Worm (Caenorhabditis elegans) whole organism, L2 larva: Measurements from ENCODE around the gene C09G9.3.

Experiments
- blmp-1 ChIP-seq: sonication (generic microtip); optimal IDR thresholded peaks from 2 replicates; lab custom pipeline; 2017; ENCODE audit warnings: missing genetic modification characterization, mild to moderate bottlenecking, missing compliant biosample characterization, antibody characterized with exemption, moderate library complexity; ENCODE audit not compliant: insufficient read depth
- lin-11 ChIP-seq: fragments of 150-350 bp; sonication (generic microtip); optimal IDR thresholded peaks from 2 replicates; lab custom pipeline; 2014; ENCODE audit warnings: missing biosample characterization, missing genetic modification characterization, inconsistent platforms, mixed read lengths
- lin-39 ChIP-seq: fragments of 150-350 bp; optimal IDR thresholded peaks from 2 replicates; lab custom pipeline; 2014; ENCODE audit warnings: missing biosample characterization, missing genetic modification reagents, missing genetic modification characterization
- nhr-237 ChIP-seq: fragments of 150-350 bp; optimal IDR thresholded peaks from 2 replicates; lab custom pipeline; 2014; ENCODE audit warnings: missing biosample characterization, missing genetic modification characterization
- nhr-25 ChIP-seq: fragments of 150-350 bp; sonication (generic microtip); optimal IDR thresholded peaks from 3 replicates; lab custom pipeline; 2014; ENCODE audit warnings: missing biosample characterization, missing genetic modification characterization

ce11 chrIV:8881181-8881580, 8.3 kb upstream of the C09G9.3 start, which contains the start of gene C09G9.8:
- TF ChIP-seq lin-11 (tag; lab: Kevin White, UChicago) = no peak
- no peak for TF ChIP-seq blmp-1 (tag; lab: Kevin White, UChicago)
- TF ChIP-seq nhr-25 (tag; lab: Kevin White, UChicago) = no peak
- no peak for TF ChIP-seq lin-39 (tag; lab: Kevin White, UChicago)
- TF ChIP-seq nhr-237 (tag; lab: Kevin White, UChicago) = no peak
